Fruit fly (Drosophila melanogaster): Measurements from ENCODE around the gene CG15432.

The CG15432 gene

dm6 chr2L:4458119-4459056 is 16.3 kb downstream of the CG15432 start, which contains the start of gene RpL27A (continued):
- TF ChIP-seq Asciz (GFP tag; optimal IDR thresholded peaks at IDR 0.05) (peak; percentile 79), az2 (GFP tag; optimal IDR thresholded peaks at IDR 0.05) (peak; percentile 66), CG2678 (tag; optimal IDR thresholded peaks at IDR 0.05) (peak; percentile 68), lab (GFP tag; optimal IDR thresholded peaks at IDR 0.05) (peak; percentile 93), dm (GFP tag; optimal IDR thresholded peaks at IDR 0.05) (peak; percentile 97), CG14441 (GFP tag; IDR thresholded peaks at IDR 0.05) (peak; percentile 57), CG1529 (GFP tag; optimal IDR thresholded peaks at IDR 0.05) (peak; percentile 68), fd3F (GFP tag; optimal IDR thresholded peaks at IDR 0.05) (peak; percentile 68), tll (GFP tag; optimal IDR thresholded peaks at IDR 0.05) (no peak), hbn (GFP tag; IDR thresholded peaks at IDR 0.05; ENCODE audit: partially characterized antibody) (no peak), CG1602 (GFP tag; optimal IDR thresholded peaks at IDR 0.05) (peak; percentile 47), disco-r (GFP tag; optimal IDR thresholded peaks at IDR 0.05) (peak; percentile 66), CG17912 (GFP tag; optimal IDR thresholded peaks at IDR 0.05) (peak; percentile 94), en (GFP tag; optimal IDR thresholded peaks at IDR 0.05) (peak; percentile 42), esg (GFP tag; conservative IDR thresholded peaks at IDR 0.05) (peak; percentile 24; the same call in 1 of the 2 replicates), Atf-2 (GFP tag; optimal IDR thresholded peaks at IDR 0.05) (peak; percentile 60), Side (GFP tag; optimal IDR thresholded peaks at IDR 0.05) (peak; percentile 78), Med (GFP tag) (peak; percentile 98), pan (optimal IDR thresholded peaks at IDR 0.05) (no peak), pan (GFP tag; optimal IDR thresholded peaks at IDR 0.05 in 1 of 2, IDR thresholded peaks at IDR 0.05 in 1 of 2) (peak in 1 of 2 experiments; percentile 78), PHDP (tag; optimal IDR thresholded peaks at IDR 0.05) (peak; percentile 81), CG31388 (GFP tag; optimal IDR thresholded peaks at IDR 0.05) (peak; percentile 32), oc (tag; optimal IDR thresholded peaks at IDR 0.05) (peak; percentile 60), CG12104 (GFP tag; optimal IDR thresholded peaks at IDR 0.05) (peak; percentile 71), prd (optimal IDR thresholded peaks at IDR 0.05) (no peak), prd (GFP tag; IDR thresholded peaks at IDR 0.05) (peak; percentile 65), GATAe (GFP tag; conservative IDR thresholded peaks at IDR 0.05) (peak; percentile 71), Antp (GFP tag; optimal IDR thresholded peaks at IDR 0.05) (peak; percentile 49), Bdp1 (GFP tag; optimal IDR thresholded peaks at IDR 0.05) (peak; percentile 56), Dll (GFP tag; IDR thresholded peaks at IDR 0.05; ENCODE audit: partially characterized antibody) (peak; percentile 32; the same call in 1 of the 4 replicates), pnt (GFP tag; optimal IDR thresholded peaks at IDR 0.05) (no peak), Gug (GFP tag; IDR thresholded peaks at IDR 0.05) (peak; percentile 38; the same call in 2 of the 4 replicates), CG11504 (tag; optimal IDR thresholded peaks at IDR 0.05) (peak; percentile 77), bcd (GFP tag; optimal IDR thresholded peaks at IDR 0.05) (peak; percentile 85), HLH4C (GFP tag; IDR thresholded peaks at IDR 0.05; ENCODE audit: partially characterized antibody) (no peak), repo (GFP tag; optimal IDR thresholded peaks at IDR 0.05) (peak; percentile 61), CG32767 (GFP tag; IDR thresholded peaks at IDR 0.05) (no peak), NFAT (GFP tag; IDR thresholded peaks at IDR 0.05) (peak; percentile 92), ato (GFP tag; IDR thresholded peaks at IDR 0.05; ENCODE audit: partially characterized antibody) (no peak; the same call in 1 of the 2 replicates), B-H2 (GFP tag; optimal IDR thresholded peaks at IDR 0.05) (peak; percentile 90), sd (tag; optimal IDR thresholded peaks at IDR 0.05) (peak; percentile 68), Dek (tag; optimal IDR thresholded peaks at IDR 0.05) (peak; percentile 51), CG12744 (GFP tag; optimal IDR thresholded peaks at IDR 0.05) (peak; percentile 10), Dref (GFP tag; IDR thresholded peaks at IDR 0.05) (peak; percentile 61), Bgb (GFP tag; IDR thresholded peaks at IDR 0.05; ENCODE audit: partially characterized antibody) (peak; percentile 58), CG1792 (GFP tag; optimal IDR thresholded peaks at IDR 0.05) (peak; percentile 8), unc-4 (GFP tag; IDR thresholded peaks at IDR 0.05; ENCODE audit: partially characterized antibody) (peak; percentile 46; the same call in 1 of the 2 replicates), D19B (GFP tag; optimal IDR thresholded peaks at IDR 0.05) (peak; percentile 47)
